Fruit fly (Drosophila melanogaster) whole organism: ENCODE measurements around the gene CG43845.

Source experiments
- CG8478 ChIP-seq: fragments of >200 bp; optimal IDR thresholded peaks from 2 replicates; lab custom pipeline; 2018; ENCODE audit warnings: inconsistent platforms
- Dll ChIP-seq: fragments of >200 bp; optimal IDR thresholded peaks from 2 replicates; lab custom pipeline; 2017
- pan ChIP-seq: fragments of >200 bp; optimal IDR thresholded peaks from 2 replicates; lab custom pipeline; 2017
- psq ChIP-seq: fragments of >200 bp; optimal IDR thresholded peaks from 2 replicates; lab custom pipeline; 2017
- usp ChIP-seq: fragments of >200 bp; optimal IDR thresholded peaks from 2 replicates; lab custom pipeline; 2017; ENCODE audit warnings: missing biosample characterization, missing genetic modification characterization, mixed read lengths

dm6 chr3R:5554852-5555251, 31.9 kb upstream of the CG43845 start, which contains the start of gene Snm1:
- no peak for TF ChIP-seq usp (GFP tag; lab: Kevin White, UChicago)
- TF ChIP-seq pan (lab: Kevin White, UChicago): no peak
- no peak for TF ChIP-seq psq (lab: Kevin White, UChicago)
- TF ChIP-seq Dll (lab: Kevin White, UChicago): no peak
- TF ChIP-seq CG8478 (lab: Kevin White, UChicago): no peak
